Fruit fly (Drosophila melanogaster) whole organism, wandering third instar larva: ENCODE results near the gene CG13841.

ENCODE experiments used
- ey ChIP-seq: fragments of 200-800 bp; sonication (Bioruptor generic); optimal IDR thresholded peaks from 2 replicates; lab custom pipeline; 2016; ENCODE audit warnings: missing biosample characterization, missing genetic modification characterization
- h ChIP-seq: fragments of 200-800 bp; sonication (Bioruptor generic); optimal IDR thresholded peaks from 3 replicates; lab custom pipeline; 2016; ENCODE audit warnings: missing biosample characterization, mild to moderate bottlenecking, missing genetic modification characterization
- jim ChIP-seq: fragments of 175-275, 200-325 bp; sonication (Bioruptor generic); optimal IDR thresholded peaks from 2 replicates; lab custom pipeline; 2016; ENCODE audit warnings: missing biosample characterization, mild to moderate bottlenecking, missing genetic modification characterization

DNA sequence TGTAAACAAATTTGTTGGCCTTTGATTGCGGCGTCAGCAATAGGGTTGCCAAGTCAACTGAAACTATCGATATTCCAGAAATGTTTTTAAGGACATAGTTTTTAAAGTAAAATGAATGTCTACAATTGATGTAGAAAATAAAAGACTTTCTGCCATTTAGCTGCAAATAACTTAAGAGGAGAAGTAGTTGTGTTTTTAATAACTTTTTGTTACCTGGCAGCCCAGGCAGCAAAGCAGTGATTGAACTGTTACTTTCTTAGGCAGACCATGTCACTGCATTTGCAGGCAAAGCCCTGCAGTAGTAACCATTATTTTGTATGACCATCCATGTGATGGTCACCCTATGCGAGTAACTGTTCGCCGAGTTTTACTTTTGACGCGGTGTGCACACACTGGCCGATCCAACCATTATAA, 17.0 kb downstream of the CG13841 start, which contains the start of the genes rumi, CG7029 and Usp12-46:
- TF ChIP-seq jim = no peak
- peak; percentile 86 for TF ChIP-seq ey (GFP tag; lab: Kevin White, UChicago)
- TF ChIP-seq h (GFP tag; lab: Kevin White, UChicago) = peak; percentile 8
